Worm (Caenorhabditis elegans) whole organism, L4/young adult: ENCODE results near the gene twk-31.

ENCODE experiments used
- dao-5 ChIP-seq: sonication (generic microtip); optimal IDR thresholded peaks from 2 replicates; lab custom pipeline; 2016; ENCODE audit warnings: missing genotype, missing genetic modification characterization, moderate library complexity, missing compliant biosample characterization
- him-1 ChIP-seq: sonication (generic microtip); optimal IDR thresholded peaks from 2 replicates; lab custom pipeline; 2016; ENCODE audit warnings: missing genotype, missing genetic modification reagents, missing genetic modification characterization, missing compliant biosample characterization

- TF ChIP-seq him-1 (tag; lab: Kevin White, UChicago), result no peak
- no peak for TF ChIP-seq dao-5
Observed at ce11 chrIII:11381922-11382321, 28.6 kb upstream of the twk-31 start, which contains the start of gene subs-4.
